Fruit fly (Drosophila melanogaster) whole organism, embryonic: ENCODE data around the gene stac.

Experiments
- ATbp ChIP-seq: fragments of 200-800 bp; sonication (Bioruptor generic); optimal IDR thresholded peaks from 2 replicates; lab custom pipeline; 2017; ENCODE audit warnings: missing biosample characterization, mild to moderate bottlenecking, missing genetic modification characterization, missing genetic modification reagents
- C15 ChIP-seq: fragments of 200-800 bp; sonication (Bioruptor generic); IDR thresholded peaks from 3 replicates; pipeline ENCODE4 v1.3.6; 2022; ENCODE audit warnings: missing biosample characterization, missing genetic modification characterization
- CG10209 ChIP-seq: fragments of 200-800 bp; sonication (Bioruptor generic); optimal IDR thresholded peaks from 3 replicates; lab custom pipeline; 2017; ENCODE audit warnings: missing biosample characterization, mild to moderate bottlenecking, missing genetic modification characterization, missing genetic modification reagents
- CG10462 ChIP-seq: fragments of 200-800 bp; sonication (Bioruptor generic); optimal IDR thresholded peaks from 2 replicates; lab custom pipeline; 2016; ENCODE audit warnings: missing biosample characterization, missing genetic modification characterization
- CG10979 ChIP-seq: fragments of 200-800 bp; sonication (Bioruptor generic); optimal IDR thresholded peaks from 2 replicates; lab custom pipeline; 2018; ENCODE audit warnings: missing biosample characterization, mild to moderate bottlenecking, missing genetic modification characterization, moderate library complexity
- CG11398 ChIP-seq: fragments of 200-800 bp; sonication (Bioruptor generic); optimal IDR thresholded peaks from 2 replicates; lab custom pipeline; 2016; ENCODE audit warnings: missing biosample characterization, missing genetic modification characterization
- CG16863 ChIP-seq: fragments of 200-800 bp; sonication (Bioruptor generic); optimal IDR thresholded peaks from 3 replicates; lab custom pipeline; 2016; ENCODE audit warnings: missing biosample characterization, missing genetic modification characterization
- CG17361 ChIP-seq: fragments of 200-800 bp; sonication (Bioruptor generic); IDR thresholded peaks from 3 replicates; pipeline ENCODE4 v1.3.6; 2022; ENCODE audit warnings: missing biosample characterization, missing genetic modification characterization
- CG1832 ChIP-seq: fragments of 200-800 bp; sonication (Bioruptor generic); optimal IDR thresholded peaks from 2 replicates; lab custom pipeline; 2017; ENCODE audit warnings: missing biosample characterization, mild to moderate bottlenecking, missing genetic modification characterization, inconsistent platforms
- CG2120 ChIP-seq: fragments of 200-800 bp; sonication (Bioruptor generic); optimal IDR thresholded peaks from 3 replicates; lab custom pipeline; 2016; ENCODE audit warnings: missing biosample characterization, missing genetic modification characterization
- CG2889 ChIP-seq: fragments of 200-800 bp; sonication (Bioruptor generic); IDR thresholded peaks from 3 replicates; pipeline ENCODE4 v1.3.6; 2022; ENCODE audit warnings: missing biosample characterization, missing genetic modification characterization
- CG3065 ChIP-seq: fragments of 200-800 bp; sonication (Bioruptor generic); optimal IDR thresholded peaks from 2 replicates; lab custom pipeline; 2016; ENCODE audit warnings: missing biosample characterization, missing genetic modification characterization
- CG4424 ChIP-seq: fragments of 200-800 bp; sonication (Bioruptor generic); optimal IDR thresholded peaks from 3 replicates; lab custom pipeline; 2016; ENCODE audit warnings: missing biosample characterization, missing genetic modification characterization
- CG4854 ChIP-seq: fragments of 200-800 bp; sonication (Bioruptor generic); optimal IDR thresholded peaks from 2 replicates; lab custom pipeline; 2016; ENCODE audit warnings: missing biosample characterization, missing genetic modification characterization, inconsistent platforms
- CG5953 ChIP-seq: fragments of 200-800 bp; sonication (Bioruptor generic); IDR thresholded peaks from 2 replicates; pipeline ENCODE4 v1.3.6; 2022; ENCODE audit warnings: missing biosample characterization, missing genetic modification characterization
- Doc3 ChIP-seq: fragments of 200-800 bp; sonication (Bioruptor generic); IDR thresholded peaks from 3 replicates; pipeline ENCODE4 v1.3.6; 2022; ENCODE audit warnings: missing biosample characterization, missing genetic modification characterization; ENCODE audit not compliant: partially characterized antibody
- Gsc ChIP-seq: fragments of 200-800 bp; sonication (Bioruptor generic); IDR thresholded peaks from 2 replicates; pipeline ENCODE4 v1.3.6; 2022; ENCODE audit warnings: missing biosample characterization, missing genetic modification characterization
- HLH54F ChIP-seq: fragments of 200-800 bp; sonication (Bioruptor generic); optimal IDR thresholded peaks from 3 replicates; lab custom pipeline; 2016; ENCODE audit warnings: missing biosample characterization, missing genetic modification characterization
- Hr39 ChIP-seq: fragments of >200 bp; optimal IDR thresholded peaks from 2 replicates; lab custom pipeline; 2017
- Hr78 ChIP-seq, 2 experiments: fragments of 200-800 bp in 1 of 2; fragments of >200 bp in 1 of 2; sonication (Bioruptor generic) in 1 of 2; optimal IDR thresholded peaks; 2 replicates each; lab custom pipeline; 2017 to 2019; ENCODE audit warnings: missing biosample characterization in 2 of 2, missing genetic modification characterization in 2 of 2, mild to moderate bottlenecking in 1 of 2, moderate library complexity in 1 of 2
- Mes4 ChIP-seq: fragments of 200-800 bp; sonication (Bioruptor generic); optimal IDR thresholded peaks from 2 replicates; lab custom pipeline; 2016; ENCODE audit warnings: missing biosample characterization, missing genetic modification characterization
- Nf-YC ChIP-seq: fragments of 200-800 bp; optimal IDR thresholded peaks from 3 replicates; lab custom pipeline; 2019; ENCODE audit warnings: missing biosample characterization, mild to moderate bottlenecking, missing genetic modification characterization, moderate library complexity
- Opbp ChIP-seq: fragments of 200-800 bp; sonication (Bioruptor generic); IDR thresholded peaks from 3 replicates; pipeline ENCODE4 v1.3.6; 2022; ENCODE audit warnings: missing biosample characterization, missing genetic modification characterization; ENCODE audit not compliant: partially characterized antibody
- Sin3A ChIP-seq: fragments of >200 bp; optimal IDR thresholded peaks from 2 replicates; lab custom pipeline; 2018
- Sry-β ChIP-seq: fragments of 200-800 bp; sonication (Bioruptor generic); optimal IDR thresholded peaks from 2 replicates; lab custom pipeline; 2018; ENCODE audit warnings: missing biosample characterization, mild to moderate bottlenecking, missing genetic modification characterization, moderate library complexity
- Ssrp ChIP-seq: fragments of 200-800 bp; sonication (Bioruptor generic); optimal IDR thresholded peaks from 2 replicates; lab custom pipeline; 2018; ENCODE audit warnings: missing biosample characterization, mild to moderate bottlenecking, missing genetic modification characterization, moderate library complexity
- bab2 ChIP-seq: fragments of 200-800 bp; sonication (Bioruptor generic); optimal IDR thresholded peaks from 2 replicates; lab custom pipeline; 2016; ENCODE audit warnings: missing biosample characterization, missing genetic modification characterization
- bsh ChIP-seq, 2 experiments: fragments of 200-800 bp; sonication (Bioruptor generic); optimal IDR thresholded peaks; 2 replicates each; lab custom pipeline; 2017 to 2018; ENCODE audit warnings: mild to moderate bottlenecking in 2 of 2, missing biosample characterization in 2 of 2, missing genetic modification characterization in 2 of 2, moderate library complexity in 1 of 2
- cad ChIP-seq: fragments of >200 bp; optimal IDR thresholded peaks from 2 replicates; lab custom pipeline; 2017; ENCODE audit warnings: missing biosample characterization, missing genetic modification characterization
- ems ChIP-seq: fragments of 200-800 bp; sonication (Bioruptor generic); optimal IDR thresholded peaks from 3 replicates; lab custom pipeline; 2016; ENCODE audit warnings: missing biosample characterization, missing genetic modification characterization
- exex ChIP-seq: fragments of 200-800 bp; sonication (Bioruptor generic); optimal IDR thresholded peaks from 4 replicates; lab custom pipeline; 2018; ENCODE audit warnings: missing biosample characterization, mild to moderate bottlenecking, missing genetic modification characterization, moderate library complexity
- ind ChIP-seq: fragments of 200-800 bp; sonication (Bioruptor generic); optimal IDR thresholded peaks from 3 replicates; lab custom pipeline; 2016; ENCODE audit warnings: missing biosample characterization, missing genetic modification characterization
- lbe ChIP-seq: fragments of 200-800 bp; sonication (Bioruptor generic); optimal IDR thresholded peaks from 2 replicates; lab custom pipeline; 2016; ENCODE audit warnings: missing biosample characterization, mild to moderate bottlenecking, missing genetic modification characterization
- mld ChIP-seq: fragments of 200-800 bp; sonication (Bioruptor generic); IDR thresholded peaks from 3 replicates; pipeline ENCODE4 v1.3.6; 2022; ENCODE audit warnings: missing biosample characterization, missing genetic modification characterization; ENCODE audit not compliant: partially characterized antibody
- nmo ChIP-seq: fragments of 200-800 bp; sonication (Bioruptor generic); optimal IDR thresholded peaks from 2 replicates; lab custom pipeline; 2018; ENCODE audit warnings: missing biosample characterization, mild to moderate bottlenecking, missing genetic modification characterization, moderate library complexity
- nom ChIP-seq: fragments of 200-800 bp; sonication (Bioruptor generic); optimal IDR thresholded peaks from 2 replicates; lab custom pipeline; 2017; ENCODE audit warnings: missing biosample characterization, missing genetic modification characterization, mild to moderate bottlenecking, moderate library complexity, missing genetic modification reagents
- pfk ChIP-seq: fragments of 200-800 bp; sonication (Bioruptor generic); optimal IDR thresholded peaks from 2 replicates; lab custom pipeline; 2018; ENCODE audit warnings: missing biosample characterization, mild to moderate bottlenecking, missing genetic modification characterization, moderate library complexity
- prd ChIP-seq, 3 experiments: fragments of >200 bp in 2 of 3; fragments of 200-800 bp in 1 of 3; sonication (Bioruptor generic) in 1 of 3; optimal IDR thresholded peaks in 2 of 3; IDR thresholded peaks in 1 of 3; 2 replicates in 2 of 3; 3 replicates in 1 of 3; pipeline versions ENCODE4 v1.3.6 to Lab custom; 2017 to 2022; ENCODE audit warnings: missing biosample characterization in 1 of 3, missing genetic modification characterization in 1 of 3
- ranshi ChIP-seq: fragments of 200-800 bp; sonication (Bioruptor generic); IDR thresholded peaks from 2 replicates; pipeline ENCODE4 v1.3.6; 2022; ENCODE audit warnings: missing biosample characterization, missing genetic modification characterization
- slbo ChIP-seq: fragments of 200-800 bp; sonication (Bioruptor generic); IDR thresholded peaks from 2 replicates; pipeline ENCODE4 v1.3.6; 2022; ENCODE audit warnings: missing biosample characterization, missing genetic modification characterization
- ssp ChIP-seq: fragments of 200-800 bp; sonication (Bioruptor generic); IDR thresholded peaks from 2 replicates; pipeline ENCODE4 v1.3.6; 2022; ENCODE audit warnings: missing biosample characterization, missing genetic modification characterization
- tap ChIP-seq: fragments of 200-800 bp; optimal IDR thresholded peaks from 3 replicates; lab custom pipeline; 2019; ENCODE audit warnings: missing biosample characterization, mild to moderate bottlenecking, missing genetic modification characterization, moderate library complexity
- wdn ChIP-seq: fragments of 200-800 bp; sonication (Bioruptor generic); IDR thresholded peaks from 2 replicates; pipeline ENCODE4 v1.3.6; 2022; ENCODE audit warnings: missing biosample characterization, missing genetic modification characterization
- wek ChIP-seq: fragments of 200-800 bp; sonication (Bioruptor generic); optimal IDR thresholded peaks from 3 replicates; lab custom pipeline; 2018; ENCODE audit warnings: missing biosample characterization, mild to moderate bottlenecking, missing genetic modification characterization, moderate library complexity
- zen2 ChIP-seq: fragments of 200-800 bp; sonication (Bioruptor generic); IDR thresholded peaks from 3 replicates; pipeline ENCODE4 v1.3.6; 2022; ENCODE audit warnings: missing biosample characterization, missing genetic modification characterization; ENCODE audit not compliant: partially characterized antibody
- zf30C ChIP-seq: fragments of 200-800 bp; sonication (Bioruptor generic); optimal IDR thresholded peaks from 3 replicates; lab custom pipeline; 2018; ENCODE audit warnings: missing biosample characterization, mild to moderate bottlenecking, missing genetic modification characterization

The stac gene

dm6 chr3R:25024895-25025557 lies 31.1 kb upstream of the stac start, which contains the start of the genes EMC6 and Hr96 (continued):
- TF ChIP-seq C15 (GFP tag; lab: Robert Waterston, UW) (peak; percentile 85; the same call in 2 of the 3 replicates), CG17361 (peak; percentile 93), tap (tag; lab: Kevin White, UChicago) (peak; percentile 87), zen2 (GFP tag; lab: Robert Waterston, UW) (peak; percentile 50; the same call in 1 of the 3 replicates), ATbp (peak; percentile 84), bsh (GFP tag; optimal IDR thresholded peaks at IDR 0.05; lab: Kevin White, UChicago) (peak; percentile 61 to 95), Gsc (peak; percentile 65)

- TF ChIP-seq HLH54F (peak; percentile 45), ranshi (no peak), CG5953 (GFP tag; lab: Robert Waterston, UW) (no peak), ems (no peak), Sin3A (lab: Kevin White, UChicago) (no peak), wdn (no peak), CG10979 (no peak), cad (no peak), zf30C (no peak), exex (tag; lab: Kevin White, UChicago) (peak; percentile 99), CG16863 (GFP tag; lab: Kevin White, UChicago) (no peak), lbe (GFP tag; lab: Kevin White, UChicago) (peak; percentile 28), CG10209 (GFP tag; lab: Kevin White, UChicago) (no peak), Ssrp (no peak), Sry-β (GFP tag; lab: Kevin White, UChicago) (no peak), mld (GFP tag; lab: Robert Waterston, UW) (no peak), slbo (peak; percentile 26; the same call in 1 of the 2 replicates), nmo (GFP tag; lab: Kevin White, UChicago) (no peak), prd (optimal IDR thresholded peaks at IDR 0.05; lab: Kevin White, UChicago) (no peak), prd (GFP tag; IDR thresholded peaks at IDR 0.05; lab: Robert Waterston, UW) (no peak), ind (GFP tag; lab: Kevin White, UChicago) (no peak), CG4854 (GFP tag; lab: Kevin White, UChicago) (no peak), Opbp (GFP tag; lab: Robert Waterston, UW) (no peak), CG3065 (GFP tag; lab: Kevin White, UChicago) (no peak), CG11398 (GFP tag; lab: Kevin White, UChicago) (no peak), Hr39 (lab: Kevin White, UChicago) (no peak), ssp (GFP tag; lab: Robert Waterston, UW) (no peak), CG2120 (GFP tag; lab: Kevin White, UChicago) (peak; percentile 75), Nf-YC (tag; lab: Kevin White, UChicago) (peak; percentile 43), CG10462 (GFP tag; lab: Kevin White, UChicago) (no peak), CG4424 (GFP tag; lab: Kevin White, UChicago) (no peak), wek (GFP tag; lab: Kevin White, UChicago) (no peak), nom (GFP tag; lab: Kevin White, UChicago) (no peak), bab2 (GFP tag; lab: Kevin White, UChicago) (no peak), Mes4 (no peak), CG1832 (GFP tag; lab: Kevin White, UChicago) (no peak), Hr78 (GFP tag; optimal IDR thresholded peaks at IDR 0.05; lab: Kevin White, UChicago) (no peak), CG2889 (GFP tag; lab: Robert Waterston, UW) (no peak), pfk (GFP tag; lab: Kevin White, UChicago) (peak; percentile 10), Doc3 (GFP tag; lab: Robert Waterston, UW) (no peak)
Observed at dm6 chr3R:25027281-25028219, 28.5 kb upstream of the stac start.
